Fruit fly (Drosophila melanogaster): ENCODE data around the gene CG44257.

DNA sequence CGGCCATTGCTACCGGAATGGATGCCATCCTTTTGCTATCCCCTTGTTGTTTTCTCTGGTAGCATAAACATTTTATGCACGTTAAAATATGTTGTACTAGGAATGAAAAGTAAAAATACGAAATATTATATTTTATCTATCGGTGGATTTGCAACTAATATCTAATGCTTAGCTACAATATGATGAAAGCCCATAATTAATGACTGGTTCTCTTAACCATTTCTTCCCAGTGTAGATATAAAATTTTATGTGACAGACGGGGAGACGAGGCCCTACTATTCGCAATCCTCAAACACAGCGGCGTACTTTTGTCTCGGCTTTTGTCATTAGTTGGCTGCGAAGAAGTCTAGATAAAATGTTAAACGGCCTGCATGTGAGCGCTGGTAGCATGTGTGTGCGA, 28.1 kb upstream of the CG44257 start:
- no peak for TF ChIP-seq EcR (GFP tag; optimal IDR thresholded peaks at IDR 0.05)
- no peak for TF ChIP-seq CG8159 (tag; optimal IDR thresholded peaks at IDR 0.05)
- no peak for TF ChIP-seq CG13204 (GFP tag; optimal IDR thresholded peaks at IDR 0.05)
- no peak for TF ChIP-seq rn (GFP tag; IDR thresholded peaks at IDR 0.05)
- no peak for TF ChIP-seq CG8301 (tag; optimal IDR thresholded peaks at IDR 0.05)
- TF ChIP-seq D1 (tag; optimal IDR thresholded peaks at IDR 0.05): no peak
- no peak for TF ChIP-seq CG4496 (GFP tag; IDR thresholded peaks at IDR 0.05)
- no peak for TF ChIP-seq fd96Ca (GFP tag; IDR thresholded peaks at IDR 0.05)
- no peak for TF ChIP-seq Ets98B (GFP tag; IDR thresholded peaks at IDR 0.05)

Measured in whole organism, pupa.